Worm (Caenorhabditis elegans) whole organism, L4 larva: ENCODE results near the gene ins-19.
A peak's percentile ranks its signal among the peaks of the same experiment; 100 is the strongest.
"Not testable (repeated sequence)": the region's sequence is repeated elsewhere in the genome, so short reads cannot be mapped to it uniquely, and the experiment has no call there.

Experiments
- Y48G9A.11 ChIP-seq: fragments of 200-800 bp; sonication (Bioruptor generic); IDR thresholded peaks from 2 replicates; pipeline ENCODE4 v1.3.6; 2022; ENCODE audit warnings: missing genetic modification reagents, missing genetic modification characterization, missing compliant biosample characterization
- aha-1 ChIP-seq: fragments of 150-350 bp; peaks from one replicate; lab custom pipeline; 2014; ENCODE audit warnings: missing biosample characterization, missing genetic modification characterization
- ceh-32 ChIP-seq: sonication (generic microtip); optimal IDR thresholded peaks from 2 replicates; lab custom pipeline; 2016; ENCODE audit warnings: mild to moderate bottlenecking, missing genetic modification characterization, missing compliant biosample characterization; ENCODE audit not compliant: poor library complexity
- daf-12 ChIP-seq: fragments of 150-350 bp; optimal IDR thresholded peaks from 2 replicates; lab custom pipeline; 2014; ENCODE audit warnings: missing biosample characterization, missing genetic modification reagents, missing genetic modification characterization
- daf-16 ChIP-seq, 3 experiments: sonication (generic microtip); optimal IDR thresholded peaks; 2 replicates each; lab custom pipeline; 2016 to 2017; ENCODE audit warnings: missing genetic modification characterization in 3 of 3, missing genetic modification reagents in 3 of 3, mild to moderate bottlenecking in 2 of 3, missing compliant biosample characterization in 2 of 3, missing biosample characterization in 1 of 3, moderate library complexity in 1 of 3
- dmd-8 ChIP-seq: fragments of 200-800 bp; sonication (Bioruptor generic); IDR thresholded peaks from 2 replicates; pipeline ENCODE4 v1.3.6; 2022; ENCODE audit warnings: missing genetic modification characterization, missing compliant biosample characterization
- dpl-1 ChIP-seq: fragments of 150-350 bp; optimal IDR thresholded peaks from 2 replicates; lab custom pipeline; 2014; ENCODE audit warnings: missing biosample characterization, missing genetic modification reagents, missing genetic modification characterization
- duxl-1 ChIP-seq: sonication (generic microtip); optimal IDR thresholded peaks from 2 replicates; lab custom pipeline; 2016; ENCODE audit warnings: mild to moderate bottlenecking, missing genetic modification characterization, moderate library complexity, missing compliant biosample characterization; ENCODE audit not compliant: poor library complexity
- dve-1 ChIP-seq: sonication (generic microtip); optimal IDR thresholded peaks from 2 replicates; lab custom pipeline; 2017; ENCODE audit warnings: antibody characterized with exemption, mild to moderate bottlenecking, missing genetic modification characterization, missing compliant biosample characterization; ENCODE audit not compliant: insufficient read depth
- egl-27 ChIP-seq: sonication (generic microtip); optimal IDR thresholded peaks from 3 replicates; lab custom pipeline; 2017; ENCODE audit warnings: missing biosample characterization, missing genetic modification reagents, missing genetic modification characterization
- hlh-11 ChIP-seq: fragments of 200-800 bp; sonication (Bioruptor generic); optimal IDR thresholded peaks from 2 replicates; lab custom pipeline; 2018; ENCODE audit warnings: mild to moderate bottlenecking, missing genetic modification characterization, missing compliant biosample characterization
- hmg-1.1 ChIP-seq: fragments of 200-800 bp; sonication (Bioruptor generic); IDR thresholded peaks from 2 replicates; pipeline ENCODE4 v1.3.6; 2022; ENCODE audit warnings: missing genetic modification reagents, missing genetic modification characterization, missing compliant biosample characterization
- jun-1 ChIP-seq: fragments of 150-350 bp; optimal IDR thresholded peaks from 2 replicates; lab custom pipeline; 2014; ENCODE audit warnings: missing biosample characterization, missing genetic modification reagents, missing genetic modification characterization
- lin-1 ChIP-seq: fragments of 200-800 bp; sonication (Bioruptor generic); IDR thresholded peaks from 2 replicates; pipeline ENCODE4 v1.3.6; 2022; ENCODE audit warnings: missing genetic modification reagents, missing genetic modification characterization, missing compliant biosample characterization
- lin-13 ChIP-seq: fragments of 150-350 bp; optimal IDR thresholded peaks from 2 replicates; lab custom pipeline; 2014; ENCODE audit warnings: missing biosample characterization, missing genetic modification reagents, missing genetic modification characterization
- mdt-29 ChIP-seq: fragments of 200-800 bp; sonication (Bioruptor generic); IDR thresholded peaks from 2 replicates; pipeline ENCODE4 v1.3.6; 2022; ENCODE audit warnings: missing genetic modification reagents, missing genetic modification characterization, missing compliant biosample characterization
- mes-2 ChIP-seq: sonication (generic microtip); optimal IDR thresholded peaks from 2 replicates; lab custom pipeline; 2016; ENCODE audit warnings: missing genotype, mild to moderate bottlenecking, missing genetic modification characterization, missing compliant biosample characterization; ENCODE audit not compliant: poor library complexity, severe bottlenecking
- mxl-2 ChIP-seq: fragments of 200-800 bp; sonication (Bioruptor generic); conservative IDR thresholded peaks from 2 replicates; pipeline ENCODE4 v1.3.6; 2022; ENCODE audit warnings: missing genetic modification reagents, missing genetic modification characterization, missing compliant biosample characterization
- nhr-102 ChIP-seq: sonication (generic microtip); optimal IDR thresholded peaks from 2 replicates; lab custom pipeline; 2016; ENCODE audit warnings: mild to moderate bottlenecking, missing genetic modification characterization, moderate library complexity, missing compliant biosample characterization
- nhr-28 ChIP-seq: fragments of 150-350 bp; optimal IDR thresholded peaks from 2 replicates; lab custom pipeline; 2014; ENCODE audit warnings: missing biosample characterization, missing genetic modification characterization
- nhr-6 ChIP-seq: fragments of 150-350 bp; optimal IDR thresholded peaks from 2 replicates; lab custom pipeline; 2014; ENCODE audit warnings: missing biosample characterization, missing genetic modification characterization
- nhr-76 ChIP-seq: fragments of 150-350 bp; optimal IDR thresholded peaks from 2 replicates; lab custom pipeline; 2014; ENCODE audit warnings: missing biosample characterization, missing genetic modification characterization
- saeg-2 ChIP-seq: fragments of 200-800 bp; sonication (Bioruptor generic); IDR thresholded peaks from 2 replicates; pipeline ENCODE4 v1.3.6; 2022; ENCODE audit warnings: missing genetic modification reagents, missing genetic modification characterization, missing compliant biosample characterization
- set-16 ChIP-seq: fragments of 200-800 bp; sonication (Bioruptor generic); IDR thresholded peaks from 2 replicates; pipeline ENCODE4 v1.3.6; 2022; ENCODE audit warnings: missing genetic modification reagents, missing genetic modification characterization, missing compliant biosample characterization
- skn-1 ChIP-seq: fragments of 150-350 bp; optimal IDR thresholded peaks from 2 replicates; lab custom pipeline; 2014; ENCODE audit warnings: missing biosample characterization, missing genetic modification characterization
- spr-3 ChIP-seq: fragments of 200-800 bp; sonication (Bioruptor generic); optimal IDR thresholded peaks from 2 replicates; lab custom pipeline; 2018; ENCODE audit warnings: mild to moderate bottlenecking, missing genetic modification characterization, missing compliant biosample characterization
- tag-97 ChIP-seq: fragments of 200-800 bp; sonication (Bioruptor generic); IDR thresholded peaks from 2 replicates; pipeline ENCODE4 v1.3.6; 2022; ENCODE audit warnings: missing genetic modification characterization, missing compliant biosample characterization
- unc-130 ChIP-seq: sonication (generic microtip); optimal IDR thresholded peaks from 2 replicates; lab custom pipeline; 2016; ENCODE audit warnings: missing genetic modification reagents, missing genetic modification characterization, missing compliant biosample characterization
- unc-62 ChIP-seq, 3 experiments: fragments of 150-350 bp in 1 of 3; sonication (generic microtip); optimal IDR thresholded peaks in 2 of 3; peaks in 1 of 3; 1 replicate in 1 of 3; 2 replicates in 2 of 3; lab custom pipeline; 2014 to 2017; ENCODE audit warnings: missing biosample characterization in 3 of 3, missing genetic modification characterization in 3 of 3, missing genetic modification reagents in 3 of 3, missing genotype in 1 of 3

Gene ins-19

DNA sequence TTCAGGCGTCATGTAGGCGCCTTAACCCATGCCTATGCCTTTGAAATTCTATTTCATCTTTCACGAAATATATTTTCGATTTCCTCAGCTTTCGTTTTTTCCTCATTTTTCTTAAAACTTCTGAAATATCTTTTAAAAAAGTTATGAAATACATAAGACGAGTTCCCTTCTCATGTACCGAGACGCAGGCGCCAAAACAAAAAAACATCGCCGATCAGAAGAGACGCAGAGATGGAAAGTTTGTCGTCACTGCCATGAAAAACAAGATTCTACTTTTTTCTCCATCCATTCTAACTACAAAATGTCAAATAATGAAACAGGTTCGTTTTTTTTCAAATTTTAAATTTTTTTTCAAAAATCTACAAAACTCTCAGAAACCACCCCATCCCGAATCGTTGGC lies 2.8 kb upstream of the ins-19 start, which contains the start of gene chil-24:
Gene chil-24 (plus strand): TSS at position 156 of the 400 bp plus-strand sequence.
- peak; percentile 24 for TF ChIP-seq mes-2 (tag; lab: Kevin White, UChicago)
- no peak for TF ChIP-seq daf-16 (GFP tag; optimal IDR thresholded peaks at IDR 0.05; lab: Kevin White, UChicago)
- peak; percentile 68 for TF ChIP-seq daf-16 (tag; optimal IDR thresholded peaks at IDR 0.05; lab: Kevin White, UChicago)
- TF ChIP-seq mxl-2 (GFP tag; lab: Robert Waterston, UW), result no peak
- peak; percentile 61 for TF ChIP-seq nhr-28 (tag; lab: Kevin White, UChicago)
- no peak for TF ChIP-seq daf-12
- peak; percentile 24 for TF ChIP-seq hlh-11
- peak; percentile 73 for TF ChIP-seq duxl-1 (tag; lab: Kevin White, UChicago)
- TF ChIP-seq nhr-76, result no peak

- not testable (repeated sequence) for TF ChIP-seq tag-97 (GFP tag; lab: Robert Waterston, UW); daf-16 (GFP tag; optimal IDR thresholded peaks at IDR 0.05; lab: Kevin White, UChicago); daf-16 (tag; optimal IDR thresholded peaks at IDR 0.05; lab: Kevin White, UChicago); nhr-76
Observed at ce11 chrII:3126741-3127140, 500 bp upstream of the ins-19 start, which contains the start of gene ins-31. Gene ins-31, plus strand, starts transcription at chrII:3127041.

DNA sequence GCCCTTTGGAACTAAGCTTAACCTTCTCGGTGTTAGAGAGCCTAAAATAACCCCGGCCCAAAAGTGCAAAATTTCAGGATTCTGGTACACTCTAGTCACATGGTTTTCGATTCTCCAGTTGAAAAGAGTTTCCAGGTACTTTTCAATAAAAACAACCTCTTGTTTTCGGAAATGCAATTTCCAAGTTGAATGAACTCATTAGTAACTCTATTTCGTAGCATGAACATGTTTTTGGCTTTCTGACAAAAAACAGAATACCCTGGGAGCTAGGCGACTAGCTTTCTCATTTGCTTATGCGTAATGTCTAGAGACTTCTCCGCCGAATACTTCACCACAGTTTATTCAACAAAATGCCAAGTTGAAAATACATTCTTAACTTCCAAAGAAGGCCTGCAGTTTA lies 3.0 kb downstream of the ins-19 start, which contains the start of gene srh-71:
Gene srh-71 (plus strand): TSS at position 301 of the 400 bp plus-strand sequence.
- TF ChIP-seq lin-1 (GFP tag; lab: Robert Waterston, UW) (no peak), tag-97 (GFP tag; lab: Robert Waterston, UW) (no peak), jun-1 (tag; lab: Kevin White, UChicago) (no peak)

DNA sequence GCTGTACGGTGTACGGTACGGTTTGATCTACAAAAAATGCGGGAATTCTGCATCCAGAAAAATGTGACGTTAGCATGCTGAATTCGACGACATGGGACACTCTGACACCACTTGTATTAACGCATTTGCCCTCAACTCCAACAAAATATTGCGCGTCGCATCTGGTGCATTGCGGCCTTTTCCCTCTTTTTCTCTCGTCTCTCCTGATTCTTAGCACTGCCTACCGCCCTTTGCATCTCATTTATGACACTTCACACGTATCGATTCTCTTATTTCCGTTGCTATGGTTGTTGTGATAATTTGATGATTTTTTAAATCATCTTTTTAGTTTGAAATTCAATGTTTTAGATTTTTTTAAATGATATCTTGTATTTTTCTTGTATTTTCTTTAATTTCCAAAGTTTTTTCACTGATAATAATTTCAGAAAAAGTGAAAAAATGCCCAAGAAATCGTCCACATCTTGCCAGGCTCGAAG lies 7.3 kb downstream of the ins-19 start, which contains the start of gene T10D4.6:
Gene T10D4.6 (plus strand): TSS at position 426 of the 476 bp plus-strand sequence.
- TF ChIP-seq nhr-6 (tag; lab: Kevin White, UChicago), result peak; percentile 0
- TF ChIP-seq lin-13 (GFP tag; lab: Kevin White, UChicago), result no peak
- peak; percentile 47 for TF ChIP-seq mes-2 (tag; lab: Kevin White, UChicago)
- no peak for TF ChIP-seq set-16 (GFP tag; lab: Robert Waterston, UW)
- no peak for TF ChIP-seq saeg-2 (GFP tag; lab: Robert Waterston, UW)
- no peak for TF ChIP-seq spr-3 (GFP tag; lab: Kevin White, UChicago)
- no peak for TF ChIP-seq hlh-11
- peak; percentile 44; the same call in 1 of the 2 replicates for TF ChIP-seq hmg-1.1
- TF ChIP-seq dpl-1, result peak; percentile 24

- no peak for TF ChIP-seq skn-1 (tag; lab: Kevin White, UChicago)
- no peak for TF ChIP-seq egl-27 (tag; lab: Kevin White, UChicago)
- TF ChIP-seq unc-62 (GFP tag; optimal IDR thresholded peaks at IDR 0.05 in 1 of 2; lab: Kevin White, UChicago), result no peak
- no peak for TF ChIP-seq unc-62 (tag; optimal IDR thresholded peaks at IDR 0.05; lab: Kevin White, UChicago)
- no peak for TF ChIP-seq ceh-32 (tag; lab: Kevin White, UChicago)
- no peak for TF ChIP-seq dmd-8 (GFP tag; lab: Robert Waterston, UW)
- TF ChIP-seq aha-1, result no peak
- TF ChIP-seq daf-12, result no peak
- no peak for TF ChIP-seq nhr-102 (tag; lab: Kevin White, UChicago)
- no peak for TF ChIP-seq mes-2 (tag; lab: Kevin White, UChicago)
- no peak for TF ChIP-seq spr-3 (GFP tag; lab: Kevin White, UChicago)
- no peak for TF ChIP-seq unc-130
- TF ChIP-seq dve-1 (tag; lab: Kevin White, UChicago), result no peak
- no peak for TF ChIP-seq mdt-29
- TF ChIP-seq Y48G9A.11 (GFP tag; lab: Robert Waterston, UW), result no peak
Observed at ce11 chrII:3117471-3117870, 8.8 kb downstream of the ins-19 start, which contains the start of gene T10D4.7. Gene T10D4.7, plus strand, starts transcription at chrII:3117771.
